Worm (Caenorhabditis elegans) whole organism, L3 larva: ENCODE measurements around the gene F46G10.4.

ENCODE experiments used
- R02D3.7 ChIP-seq: fragments of 150-350 bp; optimal IDR thresholded peaks from 2 replicates; lab custom pipeline; 2014; ENCODE audit warnings: missing biosample characterization, missing genetic modification characterization
- ZK546.5 ChIP-seq: sonication (generic microtip); optimal IDR thresholded peaks from 2 replicates; lab custom pipeline; 2017; ENCODE audit warnings: missing biosample characterization, missing genetic modification characterization
- ama-1 ChIP-seq: fragments of 150-350 bp; optimal IDR thresholded peaks from 2 replicates; lab custom pipeline; 2018
- ceh-28 ChIP-seq: fragments of 150-350 bp; optimal IDR thresholded peaks from 2 replicates; lab custom pipeline; 2014; ENCODE audit warnings: missing biosample characterization, missing genetic modification reagents, missing genetic modification characterization
- ceh-9 ChIP-seq: sonication (generic microtip); optimal IDR thresholded peaks from 2 replicates; lab custom pipeline; 2018; ENCODE audit warnings: missing biosample characterization, missing genetic modification characterization
- daf-12 ChIP-seq: fragments of 150-350 bp; optimal IDR thresholded peaks from 2 replicates; lab custom pipeline; 2014; ENCODE audit warnings: missing biosample characterization, missing genetic modification reagents, missing genetic modification characterization
- egl-27 ChIP-seq: sonication (generic microtip); optimal IDR thresholded peaks from 4 replicates; lab custom pipeline; 2017; ENCODE audit warnings: missing biosample characterization, missing genetic modification reagents, missing genetic modification characterization
- egl-5 ChIP-seq: fragments of 150-350 bp; optimal IDR thresholded peaks from 2 replicates; lab custom pipeline; 2017; ENCODE audit warnings: missing biosample characterization, missing genetic modification reagents, missing genetic modification characterization, inconsistent platforms
- elt-1 ChIP-seq: fragments of 150-350 bp; optimal IDR thresholded peaks from 2 replicates; lab custom pipeline; 2014; ENCODE audit warnings: missing biosample characterization, missing genetic modification characterization
- elt-2 ChIP-seq: sonication (generic microtip); optimal IDR thresholded peaks from 2 replicates; lab custom pipeline; 2016; ENCODE audit warnings: missing genetic modification reagents, mild to moderate bottlenecking, missing genetic modification characterization, missing compliant biosample characterization
- elt-3 ChIP-seq, 3 experiments: fragments of 150-350 bp in 1 of 3; sonication (generic microtip) in 2 of 3; optimal IDR thresholded peaks; 2 replicates in 2 of 3; 4 replicates in 1 of 3; lab custom pipeline; 2014 to 2017; ENCODE audit warnings: missing biosample characterization in 3 of 3, missing genetic modification characterization in 3 of 3
- fkh-10 ChIP-seq: sonication (generic microtip); optimal IDR thresholded peaks from 2 replicates; lab custom pipeline; 2017; ENCODE audit warnings: missing biosample characterization, missing genetic modification reagents, missing genetic modification characterization
- jun-1 ChIP-seq: fragments of 150-350 bp; optimal IDR thresholded peaks from 2 replicates; lab custom pipeline; 2014; ENCODE audit warnings: missing biosample characterization, missing genetic modification reagents, missing genetic modification characterization
- lsy-12 ChIP-seq: sonication (generic microtip); optimal IDR thresholded peaks from 2 replicates; lab custom pipeline; 2016; ENCODE audit warnings: mild to moderate bottlenecking, missing genetic modification characterization, missing compliant biosample characterization
- mdl-1 ChIP-seq: fragments of 150-350 bp; optimal IDR thresholded peaks from 2 replicates; lab custom pipeline; 2014; ENCODE audit warnings: missing biosample characterization, missing genetic modification characterization
- mml-1 ChIP-seq: fragments of 150-350 bp; sonication (generic microtip); optimal IDR thresholded peaks from 3 replicates; lab custom pipeline; 2014; ENCODE audit warnings: missing biosample characterization, missing genetic modification characterization
- nfya-1 ChIP-seq: sonication (generic microtip); optimal IDR thresholded peaks from 2 replicates; lab custom pipeline; 2017; ENCODE audit warnings: missing genetic modification characterization, mild to moderate bottlenecking, missing compliant biosample characterization, antibody characterized with exemption, moderate library complexity; ENCODE audit not compliant: insufficient read depth
- nhr-11 ChIP-seq: fragments of 150-350 bp; optimal IDR thresholded peaks from 2 replicates; lab custom pipeline; 2014; ENCODE audit warnings: missing biosample characterization, missing genetic modification characterization
- nhr-12 ChIP-seq: fragments of 150-350 bp; optimal IDR thresholded peaks from 2 replicates; lab custom pipeline; 2014; ENCODE audit warnings: missing biosample characterization, missing genetic modification characterization
- nhr-23 ChIP-seq: fragments of 150-350 bp; optimal IDR thresholded peaks from 2 replicates; lab custom pipeline; 2014; ENCODE audit warnings: missing biosample characterization, missing genetic modification reagents, missing genetic modification characterization
- nhr-25 ChIP-seq: sonication (generic microtip); optimal IDR thresholded peaks from 2 replicates; lab custom pipeline; 2017; ENCODE audit warnings: missing biosample characterization, missing genetic modification characterization
- nhr-43 ChIP-seq: sonication (generic microtip); optimal IDR thresholded peaks from 2 replicates; lab custom pipeline; 2016; ENCODE audit warnings: mild to moderate bottlenecking, missing genetic modification characterization, missing compliant biosample characterization; ENCODE audit not compliant: poor library complexity, severe bottlenecking
- nhr-76 ChIP-seq: fragments of 150-350 bp; sonication (generic microtip); optimal IDR thresholded peaks from 5 replicates; lab custom pipeline; 2014; ENCODE audit warnings: missing biosample characterization, missing genetic modification characterization
- pha-4 ChIP-seq: fragments of 150-350 bp; optimal IDR thresholded peaks from 2 replicates; lab custom pipeline; 2014; ENCODE audit warnings: missing biosample characterization, missing genetic modification reagents, missing genetic modification characterization
- pqm-1 ChIP-seq: fragments of 150-350 bp; optimal IDR thresholded peaks from 2 replicates; lab custom pipeline; 2017; ENCODE audit warnings: missing biosample characterization, missing genetic modification characterization, inconsistent platforms
- sea-2 ChIP-seq: fragments of 150-350 bp; sonication (generic microtip); optimal IDR thresholded peaks from 4 replicates; lab custom pipeline; 2014; ENCODE audit warnings: missing biosample characterization, missing genetic modification reagents, missing genetic modification characterization
- snpc-4 ChIP-seq: fragments of 150-350 bp; optimal IDR thresholded peaks from 2 replicates; lab custom pipeline; 2014; ENCODE audit warnings: missing biosample characterization, missing genetic modification characterization
- tbx-2 ChIP-seq: sonication (generic microtip); optimal IDR thresholded peaks from 2 replicates; lab custom pipeline; 2016; ENCODE audit warnings: mild to moderate bottlenecking, missing genetic modification characterization, missing compliant biosample characterization
- unc-39 ChIP-seq: sonication (generic microtip); optimal IDR thresholded peaks from 4 replicates; lab custom pipeline; 2017; ENCODE audit warnings: missing biosample characterization, missing genetic modification characterization
- unc-62 ChIP-seq: fragments of 150-350 bp; sonication (generic microtip); optimal IDR thresholded peaks from 4 replicates; lab custom pipeline; 2014; ENCODE audit warnings: missing biosample characterization, missing genetic modification reagents, missing genetic modification characterization
- zag-1 ChIP-seq: fragments of 150-350 bp; optimal IDR thresholded peaks from 2 replicates; lab custom pipeline; 2014; ENCODE audit warnings: missing biosample characterization, missing genetic modification characterization
- ztf-11 ChIP-seq: fragments of 150-350 bp; optimal IDR thresholded peaks from 2 replicates; lab custom pipeline; 2014; ENCODE audit warnings: missing biosample characterization, missing genetic modification characterization
- ztf-4 ChIP-seq: fragments of 150-350 bp; optimal IDR thresholded peaks from 2 replicates; lab custom pipeline; 2014; ENCODE audit warnings: missing biosample characterization, missing genetic modification characterization

Gene F46G10.4

ce11 chrX:13356469-13356868 is 22.6 kb downstream of the F46G10.4 start (continued):
- TF ChIP-seq egl-5 (tag; lab: Kevin White, UChicago) = no peak

- peak; percentile 44 for TF ChIP-seq nhr-25 (tag; lab: Kevin White, UChicago)
- TF ChIP-seq nhr-43 = peak; percentile 79
- no peak for TF ChIP-seq elt-3 (tag; optimal IDR thresholded peaks at IDR 0.05; lab: Kevin White, UChicago)
- TF ChIP-seq, all 47 proteins: peak for 2
Measured at ce11 chrX:13357673-13358072, 23.8 kb downstream of the F46G10.4 start.

ce11 chrX:13358573-13358972 is 24.7 kb downstream of the F46G10.4 start:
- peak; percentile 89 for TF ChIP-seq mml-1 (tag; lab: Kevin White, UChicago)
- peak; percentile 54 for TF ChIP-seq nhr-76 (tag; lab: Kevin White, UChicago)
- peak; percentile 18 for TF ChIP-seq R02D3.7 (tag; lab: Kevin White, UChicago)
- TF ChIP-seq nhr-23 (tag; lab: Kevin White, UChicago) = peak; percentile 87
- peak; percentile 89 for TF ChIP-seq nhr-25 (tag; lab: Kevin White, UChicago)
- TF ChIP-seq egl-5 (tag; lab: Kevin White, UChicago) = peak; percentile 32
- TF ChIP-seq unc-39 (tag; lab: Kevin White, UChicago) = no peak
- peak; percentile 90 for TF ChIP-seq nhr-11 (tag; lab: Kevin White, UChicago)
- TF ChIP-seq mdl-1 (tag; lab: Kevin White, UChicago) = peak; percentile 88
- peak; percentile 63 for TF ChIP-seq nfya-1 (tag; lab: Kevin White, UChicago)
- peak; percentile 12 for TF ChIP-seq ztf-4
- TF ChIP-seq elt-3 (tag; optimal IDR thresholded peaks at IDR 0.05; lab: Kevin White, UChicago) = peak in 2 of 3 experiments; percentile 33 to 61
- no peak for TF ChIP-seq ceh-9 (tag; lab: Kevin White, UChicago)
- no peak for TF ChIP-seq ZK546.5 (tag; lab: Kevin White, UChicago)
- TF ChIP-seq ceh-28 = no peak
- TF ChIP-seq pha-4 (tag; lab: Kevin White, UChicago) = peak; percentile 95
- peak; percentile 80 for TF ChIP-seq tbx-2 (tag; lab: Kevin White, UChicago)
- no peak for TF ChIP-seq snpc-4 (tag; lab: Kevin White, UChicago)
- TF ChIP-seq elt-2 (tag; lab: Kevin White, UChicago) = peak; percentile 78
- TF ChIP-seq fkh-10 = peak; percentile 78
- TF ChIP-seq ama-1 (lab: Kevin White, UChicago) = peak; percentile 81
- no peak for TF ChIP-seq ztf-11 (tag; lab: Kevin White, UChicago)
- peak; percentile 69 for TF ChIP-seq egl-27 (tag; lab: Kevin White, UChicago)
- no peak for TF ChIP-seq daf-12
- peak; percentile 97 for TF ChIP-seq nhr-43
- no peak for TF ChIP-seq sea-2 (GFP tag; lab: Kevin White, UChicago)
- no peak for TF ChIP-seq zag-1 (tag; lab: Kevin White, UChicago)
- TF ChIP-seq pqm-1 (tag; lab: Kevin White, UChicago) = peak; percentile 91
- peak; percentile 93 for TF ChIP-seq jun-1 (tag; lab: Kevin White, UChicago)
- peak; percentile 59 for TF ChIP-seq lsy-12 (tag; lab: Kevin White, UChicago)

DNA sequence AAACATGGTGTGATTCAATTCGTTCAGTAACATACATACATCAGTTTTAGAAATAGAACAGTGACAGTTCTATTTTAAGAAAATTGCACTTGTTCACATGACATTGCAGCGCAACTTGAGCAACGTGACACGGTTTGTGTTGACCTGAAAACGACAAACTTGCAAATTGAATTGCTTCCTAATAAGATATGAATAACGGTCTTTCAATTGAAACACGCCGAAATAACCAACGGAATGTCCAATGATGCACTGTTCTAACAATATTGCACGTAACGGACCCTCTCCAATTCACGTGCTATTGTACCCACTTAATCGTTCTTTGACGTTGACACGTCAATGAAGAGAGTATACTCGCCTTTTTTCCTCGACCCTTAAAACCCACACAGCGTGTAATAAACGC is 26.0 kb downstream of the F46G10.4 start:
- TF ChIP-seq nhr-25 (tag; lab: Kevin White, UChicago) = peak; percentile 12
- peak; percentile 67 for TF ChIP-seq elt-2 (tag; lab: Kevin White, UChicago)
- no peak for TF ChIP-seq unc-62
- peak; percentile 19 for TF ChIP-seq egl-27 (tag; lab: Kevin White, UChicago)
- no peak for TF ChIP-seq elt-1 (tag; lab: Kevin White, UChicago)
- TF ChIP-seq pqm-1 (tag; lab: Kevin White, UChicago) = peak; percentile 80
- TF ChIP-seq pha-4 (tag; lab: Kevin White, UChicago) = peak; percentile 47
- peak; percentile 22 for TF ChIP-seq nhr-43
- peak; percentile 78 for TF ChIP-seq mml-1 (tag; lab: Kevin White, UChicago)
- TF ChIP-seq mdl-1 (tag; lab: Kevin White, UChicago) = no peak

- TF ChIP-seq elt-2 (tag; lab: Kevin White, UChicago) = peak; percentile 93
- peak; percentile 55 for TF ChIP-seq pha-4 (tag; lab: Kevin White, UChicago)
- no peak for TF ChIP-seq nhr-12
- TF ChIP-seq pqm-1 (tag; lab: Kevin White, UChicago) = peak; percentile 98
- TF ChIP-seq, all 47 proteins: peak for 3
Measured at ce11 chrX:13360632-13361031, 26.8 kb downstream of the F46G10.4 start.
